Worm (Caenorhabditis elegans): ENCODE measurements around the gene F15E6.4.

ce11 chrIV:4291174-4291573 lies at the start of gene F15E6.4:
- TF ChIP-seq R02D3.7 (tag; optimal IDR thresholded peaks at IDR 0.05): no peak
- no peak for TF ChIP-seq nhr-43 (tag; optimal IDR thresholded peaks at IDR 0.05; ENCODE audit: poor library complexity, severe bottlenecking)
- no peak for TF ChIP-seq nhr-77 (tag; optimal IDR thresholded peaks at IDR 0.05)
- TF ChIP-seq nhr-12 (tag; optimal IDR thresholded peaks at IDR 0.05): no peak
- TF ChIP-seq lsy-12 (tag; optimal IDR thresholded peaks at IDR 0.05): no peak
- TF ChIP-seq nhr-237 (tag; optimal IDR thresholded peaks at IDR 0.05): no peak
- no peak for TF ChIP-seq unc-62 (GFP tag; optimal IDR thresholded peaks at IDR 0.05)
- no peak for TF ChIP-seq mdl-1 (tag; optimal IDR thresholded peaks at IDR 0.05)
- no peak for TF ChIP-seq ztf-11 (tag; optimal IDR thresholded peaks at IDR 0.05)
- TF ChIP-seq zag-1 (tag; optimal IDR thresholded peaks at IDR 0.05): no peak
